Worm (Caenorhabditis elegans) whole organism, L3 larva: ENCODE measurements around the gene B0457.6.

Experiments used
- egl-5 ChIP-seq: fragments of 150-350 bp; optimal IDR thresholded peaks from 2 replicates; lab custom pipeline; 2017; ENCODE audit warnings: missing biosample characterization, missing genetic modification reagents, missing genetic modification characterization, inconsistent platforms
- elt-2 ChIP-seq: sonication (generic microtip); optimal IDR thresholded peaks from 2 replicates; lab custom pipeline; 2016; ENCODE audit warnings: missing genetic modification reagents, mild to moderate bottlenecking, missing genetic modification characterization, missing compliant biosample characterization
- fos-1 ChIP-seq: fragments of 150-350 bp; optimal IDR thresholded peaks from 2 replicates; lab custom pipeline; 2014; ENCODE audit warnings: missing biosample characterization, missing genetic modification characterization
- lin-39 ChIP-seq: fragments of 150-350 bp; optimal IDR thresholded peaks from 2 replicates; lab custom pipeline; 2018; ENCODE audit warnings: missing biosample characterization, missing genetic modification reagents, missing genetic modification characterization
- mdl-1 ChIP-seq: fragments of 150-350 bp; optimal IDR thresholded peaks from 2 replicates; lab custom pipeline; 2014; ENCODE audit warnings: missing biosample characterization, missing genetic modification characterization
- nhr-12 ChIP-seq: fragments of 150-350 bp; optimal IDR thresholded peaks from 2 replicates; lab custom pipeline; 2014; ENCODE audit warnings: missing biosample characterization, missing genetic modification characterization
- nhr-23 ChIP-seq: fragments of 150-350 bp; optimal IDR thresholded peaks from 2 replicates; lab custom pipeline; 2014; ENCODE audit warnings: missing biosample characterization, missing genetic modification reagents, missing genetic modification characterization
- pha-4 ChIP-seq: fragments of 150-350 bp; optimal IDR thresholded peaks from 2 replicates; lab custom pipeline; 2014; ENCODE audit warnings: missing biosample characterization, missing genetic modification reagents, missing genetic modification characterization
- sea-2 ChIP-seq: fragments of 150-350 bp; sonication (generic microtip); optimal IDR thresholded peaks from 4 replicates; lab custom pipeline; 2014; ENCODE audit warnings: missing biosample characterization, missing genetic modification reagents, missing genetic modification characterization
- unc-62 ChIP-seq: fragments of 150-350 bp; sonication (generic microtip); optimal IDR thresholded peaks from 4 replicates; lab custom pipeline; 2014; ENCODE audit warnings: missing biosample characterization, missing genetic modification reagents, missing genetic modification characterization

ce11 chrII:8964049-8964448 lies 41.8 kb downstream of the B0457.6 start, which contains the start of gene sftd-3:
- no peak for TF ChIP-seq sea-2 (GFP tag; lab: Kevin White, UChicago)
- no peak for TF ChIP-seq fos-1
- TF ChIP-seq egl-5, result no peak
- TF ChIP-seq elt-2, result no peak
- no peak for TF ChIP-seq pha-4
- no peak for TF ChIP-seq nhr-23
- no peak for TF ChIP-seq unc-62 (GFP tag; lab: Kevin White, UChicago)
- TF ChIP-seq mdl-1 (tag; lab: Kevin White, UChicago), result no peak
- TF ChIP-seq lin-39 (tag; lab: Kevin White, UChicago), result no peak
- no peak for TF ChIP-seq nhr-12 (tag; lab: Kevin White, UChicago)
